Fruit fly (Drosophila melanogaster): ENCODE results near the gene CG14625.

DNA sequence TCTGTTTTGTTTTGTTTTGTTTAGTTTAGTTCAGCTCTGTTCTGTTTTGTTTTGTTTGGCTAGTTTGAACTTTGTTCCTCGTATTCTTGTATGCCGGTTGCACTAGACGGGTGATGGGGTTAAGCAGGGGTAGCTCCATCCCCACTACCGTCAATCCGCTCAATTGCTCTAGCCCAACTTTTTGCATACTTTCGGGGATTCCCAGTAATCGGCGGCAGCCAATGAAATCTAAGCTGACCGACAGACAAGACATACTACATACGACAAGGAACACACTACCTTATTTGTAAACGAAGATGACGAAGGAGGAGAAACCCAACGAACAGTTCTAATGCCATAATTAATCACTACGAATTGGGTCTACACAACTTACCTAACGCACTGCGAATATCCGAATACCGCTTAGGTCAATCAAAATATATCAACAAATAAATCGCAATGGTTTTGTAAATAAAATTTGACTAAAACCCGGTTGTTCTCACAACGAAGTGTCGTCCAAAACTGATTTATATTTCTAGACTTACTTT, 37.4 kb upstream of the CG14625 start, which contains the start of gene eIF4E7:
- TF ChIP-seq CG8478 (optimal IDR thresholded peaks at IDR 0.05) (no peak), CTCF (optimal IDR thresholded peaks at IDR 0.05) (no peak)

Data from S2 (cell line).